Worm (Caenorhabditis elegans) whole organism, L4 larva: ENCODE results near the gene F40E10.5.

ENCODE experiments used
- F26F4.8 ChIP-seq: fragments of 200-800 bp; sonication (Bioruptor generic); conservative IDR thresholded peaks from 2 replicates; pipeline ENCODE4 v1.3.6; 2022; ENCODE audit warnings: missing genetic modification characterization, missing compliant biosample characterization
- F37D6.2 ChIP-seq: sonication (generic microtip); optimal IDR thresholded peaks from 2 replicates; lab custom pipeline; 2016; ENCODE audit warnings: mild to moderate bottlenecking, missing genetic modification characterization, missing compliant biosample characterization
- T26A8.4 ChIP-seq: fragments of 200-800 bp; sonication (Bioruptor generic); IDR thresholded peaks from 2 replicates; pipeline ENCODE4 v1.3.6; 2022; ENCODE audit warnings: missing genetic modification characterization, missing compliant biosample characterization
- Y5F2A.4 ChIP-seq: fragments of 200-800 bp; sonication (Bioruptor generic); optimal IDR thresholded peaks from 2 replicates; lab custom pipeline; 2018; ENCODE audit warnings: mild to moderate bottlenecking, missing genetic modification characterization, missing compliant biosample characterization
- ZK546.5 ChIP-seq, 2 experiments: sonication (generic microtip); optimal IDR thresholded peaks; 2 replicates each; lab custom pipeline; 2017; ENCODE audit warnings: missing biosample characterization in 2 of 2, missing genetic modification characterization in 2 of 2
- arid-1 ChIP-seq: fragments of 200-800 bp; sonication (Bioruptor generic); conservative IDR thresholded peaks from 2 replicates; pipeline ENCODE4 v1.3.6; 2022; ENCODE audit warnings: missing genetic modification reagents, missing genetic modification characterization, missing compliant biosample characterization
- ceh-28 ChIP-seq: fragments of 150-350 bp; optimal IDR thresholded peaks from 2 replicates; lab custom pipeline; 2014; ENCODE audit warnings: missing biosample characterization, missing genetic modification reagents, missing genetic modification characterization
- ceh-44 ChIP-seq: fragments of 200-800 bp; sonication (Bioruptor generic); IDR thresholded peaks from 2 replicates; pipeline ENCODE4 v1.3.6; 2022; ENCODE audit warnings: missing genetic modification reagents, missing genetic modification characterization, missing compliant biosample characterization
- ces-1 ChIP-seq: fragments of 150-350 bp; sonication (generic microtip); optimal IDR thresholded peaks from 4 replicates; lab custom pipeline; 2014; ENCODE audit warnings: missing biosample characterization, missing genetic modification reagents, missing genetic modification characterization
- ctbp-1 ChIP-seq: fragments of 200-800 bp; sonication (Bioruptor generic); IDR thresholded peaks from 2 replicates; pipeline ENCODE4 v1.3.6; 2022; ENCODE audit warnings: missing genetic modification reagents, missing genetic modification characterization, missing compliant biosample characterization
- daf-12 ChIP-seq: fragments of 150-350 bp; optimal IDR thresholded peaks from 2 replicates; lab custom pipeline; 2014; ENCODE audit warnings: missing biosample characterization, missing genetic modification reagents, missing genetic modification characterization
- daf-19 ChIP-seq: fragments of 200-800 bp; sonication (Bioruptor generic); conservative IDR thresholded peaks from 2 replicates; pipeline ENCODE4 v1.3.6; 2022; ENCODE audit warnings: missing genetic modification characterization, missing compliant biosample characterization
- dpl-1 ChIP-seq: fragments of 150-350 bp; optimal IDR thresholded peaks from 2 replicates; lab custom pipeline; 2014; ENCODE audit warnings: missing biosample characterization, missing genetic modification reagents, missing genetic modification characterization
- duxl-1 ChIP-seq: sonication (generic microtip); optimal IDR thresholded peaks from 2 replicates; lab custom pipeline; 2016; ENCODE audit warnings: mild to moderate bottlenecking, missing genetic modification characterization, moderate library complexity, missing compliant biosample characterization; ENCODE audit not compliant: poor library complexity
- egl-27 ChIP-seq: sonication (generic microtip); optimal IDR thresholded peaks from 3 replicates; lab custom pipeline; 2017; ENCODE audit warnings: missing biosample characterization, missing genetic modification reagents, missing genetic modification characterization
- fos-1 ChIP-seq: fragments of 150-350 bp; optimal IDR thresholded peaks from 2 replicates; lab custom pipeline; 2014; ENCODE audit warnings: missing biosample characterization, missing genetic modification characterization
- gei-8 ChIP-seq: fragments of 200-800 bp; sonication (Bioruptor generic); optimal IDR thresholded peaks from 2 replicates; lab custom pipeline; 2018; ENCODE audit warnings: mild to moderate bottlenecking, missing genetic modification characterization, missing compliant biosample characterization
- hif-1 ChIP-seq, 2 experiments: sonication (generic microtip); optimal IDR thresholded peaks; 2 replicates each; lab custom pipeline; 2016 to 2017; ENCODE audit warnings: missing compliant biosample characterization in 2 of 2, missing genetic modification characterization in 2 of 2, missing genetic modification reagents in 2 of 2, missing genotype in 2 of 2, mild to moderate bottlenecking in 1 of 2
- hlh-11 ChIP-seq: fragments of 200-800 bp; sonication (Bioruptor generic); optimal IDR thresholded peaks from 2 replicates; lab custom pipeline; 2018; ENCODE audit warnings: mild to moderate bottlenecking, missing genetic modification characterization, missing compliant biosample characterization
- hmg-1.1 ChIP-seq: fragments of 200-800 bp; sonication (Bioruptor generic); IDR thresholded peaks from 2 replicates; pipeline ENCODE4 v1.3.6; 2022; ENCODE audit warnings: missing genetic modification reagents, missing genetic modification characterization, missing compliant biosample characterization
- jun-1 ChIP-seq: fragments of 150-350 bp; optimal IDR thresholded peaks from 2 replicates; lab custom pipeline; 2014; ENCODE audit warnings: missing biosample characterization, missing genetic modification reagents, missing genetic modification characterization
- lin-1 ChIP-seq: fragments of 200-800 bp; sonication (Bioruptor generic); IDR thresholded peaks from 2 replicates; pipeline ENCODE4 v1.3.6; 2022; ENCODE audit warnings: missing genetic modification reagents, missing genetic modification characterization, missing compliant biosample characterization
- lsy-2 ChIP-seq, 2 experiments: fragments of 150-350 bp in 1 of 2; sonication (generic microtip) in 1 of 2; optimal IDR thresholded peaks; 2 replicates each; lab custom pipeline; 2014 to 2017; ENCODE audit warnings: missing biosample characterization in 2 of 2, missing genetic modification characterization in 2 of 2
- mdl-1 ChIP-seq, 2 experiments: fragments of 150-350 bp in 1 of 2; sonication (generic microtip) in 1 of 2; optimal IDR thresholded peaks; 2 replicates each; lab custom pipeline; 2014 to 2017; ENCODE audit warnings: missing biosample characterization in 2 of 2, missing genetic modification characterization in 2 of 2
- mep-1 ChIP-seq: fragments of 150-350 bp; sonication (generic microtip); optimal IDR thresholded peaks from 3 replicates; lab custom pipeline; 2014; ENCODE audit warnings: missing biosample characterization, missing genetic modification characterization
- mes-2 ChIP-seq: sonication (generic microtip); optimal IDR thresholded peaks from 2 replicates; lab custom pipeline; 2016; ENCODE audit warnings: missing genotype, mild to moderate bottlenecking, missing genetic modification characterization, missing compliant biosample characterization; ENCODE audit not compliant: poor library complexity, severe bottlenecking
- nhr-102 ChIP-seq: sonication (generic microtip); optimal IDR thresholded peaks from 2 replicates; lab custom pipeline; 2016; ENCODE audit warnings: mild to moderate bottlenecking, missing genetic modification characterization, moderate library complexity, missing compliant biosample characterization
- nhr-111 ChIP-seq: fragments of 200-800 bp; sonication (Bioruptor generic); optimal IDR thresholded peaks from 2 replicates; lab custom pipeline; 2018; ENCODE audit warnings: mild to moderate bottlenecking, missing genetic modification characterization, missing compliant biosample characterization
- nhr-25 ChIP-seq: sonication (generic microtip); optimal IDR thresholded peaks from 2 replicates; lab custom pipeline; 2017; ENCODE audit warnings: missing genetic modification characterization, mild to moderate bottlenecking, missing compliant biosample characterization, antibody characterized with exemption, moderate library complexity, borderline replicate concordance; ENCODE audit not compliant: insufficient read depth
- nhr-28 ChIP-seq: fragments of 150-350 bp; optimal IDR thresholded peaks from 2 replicates; lab custom pipeline; 2014; ENCODE audit warnings: missing biosample characterization, missing genetic modification characterization
- nhr-48 ChIP-seq: sonication (generic microtip); optimal IDR thresholded peaks from 2 replicates; lab custom pipeline; 2016; ENCODE audit warnings: mild to moderate bottlenecking, missing genetic modification characterization, missing compliant biosample characterization
- nhr-76 ChIP-seq: fragments of 150-350 bp; optimal IDR thresholded peaks from 2 replicates; lab custom pipeline; 2014; ENCODE audit warnings: missing biosample characterization, missing genetic modification characterization
- snpc-4 ChIP-seq: fragments of 150-350 bp; optimal IDR thresholded peaks from 2 replicates; lab custom pipeline; 2014; ENCODE audit warnings: missing biosample characterization, missing genetic modification characterization
- tag-97 ChIP-seq: fragments of 200-800 bp; sonication (Bioruptor generic); IDR thresholded peaks from 2 replicates; pipeline ENCODE4 v1.3.6; 2022; ENCODE audit warnings: missing genetic modification characterization, missing compliant biosample characterization
- tra-1 ChIP-seq: fragments of 200-800 bp; sonication (Bioruptor generic); IDR thresholded peaks from 2 replicates; pipeline ENCODE4 v1.3.6; 2022; ENCODE audit warnings: missing genetic modification reagents, missing genetic modification characterization, missing compliant biosample characterization
- unc-39 ChIP-seq: sonication (generic microtip); optimal IDR thresholded peaks from 2 replicates; lab custom pipeline; 2017; ENCODE audit warnings: missing biosample characterization, missing genetic modification characterization
- unc-62 ChIP-seq, 3 experiments: fragments of 150-350 bp in 1 of 3; sonication (generic microtip); optimal IDR thresholded peaks in 2 of 3; peaks in 1 of 3; 1 replicate in 1 of 3; 2 replicates in 2 of 3; lab custom pipeline; 2014 to 2017; ENCODE audit warnings: missing biosample characterization in 3 of 3, missing genetic modification characterization in 3 of 3, missing genetic modification reagents in 3 of 3, missing genotype in 1 of 3
- vab-7 ChIP-seq: fragments of 200-800 bp; sonication (Bioruptor generic); IDR thresholded peaks from 2 replicates; pipeline ENCODE4 v1.3.6; 2022; ENCODE audit warnings: missing genetic modification reagents, missing genetic modification characterization, missing compliant biosample characterization
- zag-1 ChIP-seq: fragments of 150-350 bp; optimal IDR thresholded peaks from 2 replicates; lab custom pipeline; 2014; ENCODE audit warnings: missing biosample characterization, missing genetic modification characterization
- zfp-2 ChIP-seq: sonication (generic microtip); optimal IDR thresholded peaks from 2 replicates; lab custom pipeline; 2016; ENCODE audit warnings: mild to moderate bottlenecking, missing genetic modification characterization, missing compliant biosample characterization
- zip-11 ChIP-seq: fragments of 200-800 bp; sonication (Bioruptor generic); IDR thresholded peaks from 2 replicates; pipeline ENCODE4 v1.3.6; 2022; ENCODE audit warnings: missing genetic modification characterization, missing compliant biosample characterization
- zip-2 ChIP-seq: fragments of 150-350 bp; optimal IDR thresholded peaks from 2 replicates; lab custom pipeline; 2014; ENCODE audit warnings: missing biosample characterization, missing genetic modification characterization
- ztf-11 ChIP-seq: fragments of 150-350 bp; optimal IDR thresholded peaks from 2 replicates; lab custom pipeline; 2014; ENCODE audit warnings: missing biosample characterization, missing genetic modification characterization

F40E10.5 gene

DNA sequence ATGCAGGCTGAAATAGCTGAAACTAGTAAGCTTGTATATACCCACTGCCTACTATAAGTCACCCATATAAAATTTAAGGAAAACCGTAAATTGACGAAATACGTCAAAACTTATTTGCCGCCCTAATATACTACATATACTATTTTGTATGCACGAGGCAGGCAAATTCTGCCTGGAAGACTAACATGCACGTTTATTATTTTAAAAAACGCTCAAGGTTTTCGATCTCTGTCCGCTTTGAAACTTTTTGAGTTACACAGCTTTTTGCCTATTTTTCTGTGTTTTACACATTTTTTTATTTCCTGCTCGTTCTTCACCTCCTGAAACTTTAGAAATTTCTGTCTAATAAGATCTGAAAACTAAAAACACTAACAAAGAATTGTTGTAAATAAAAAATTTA, 41.6 kb downstream of the F40E10.5 start (continued):
- TF ChIP-seq zip-2 (no peak), hlh-11 (tag; lab: Kevin White, UChicago) (no peak), zag-1 (no peak), lsy-2 (tag; optimal IDR thresholded peaks at IDR 0.05; lab: Kevin White, UChicago) (no peak), lin-1 (GFP tag; lab: Robert Waterston, UW) (no peak), mep-1 (tag; lab: Kevin White, UChicago) (no peak), nhr-102 (tag; lab: Kevin White, UChicago) (peak; percentile 59), unc-39 (tag; lab: Kevin White, UChicago) (no peak), tra-1 (GFP tag; lab: Robert Waterston, UW) (no peak), hmg-1.1 (GFP tag; lab: Robert Waterston, UW) (no peak), jun-1 (tag; lab: Kevin White, UChicago) (no peak), tag-97 (GFP tag; lab: Robert Waterston, UW) (no peak), nhr-28 (no peak), ZK546.5 (tag; optimal IDR thresholded peaks at IDR 0.05; lab: Kevin White, UChicago) (no peak), dpl-1 (GFP tag; lab: Kevin White, UChicago) (no peak), zip-11 (no peak), ztf-11 (tag; lab: Kevin White, UChicago) (no peak), duxl-1 (tag; lab: Kevin White, UChicago) (peak; percentile 22), fos-1 (no peak), mes-2 (no peak), daf-19 (no peak), egl-27 (tag; lab: Kevin White, UChicago) (no peak), nhr-25 (tag; lab: Kevin White, UChicago) (no peak), arid-1 (GFP tag; lab: Robert Waterston, UW) (no peak), ceh-44 (GFP tag; lab: Robert Waterston, UW) (no peak), nhr-76 (tag; lab: Kevin White, UChicago) (no peak), hif-1 (tag; optimal IDR thresholded peaks at IDR 0.05; lab: Kevin White, UChicago) (no peak), unc-62 (GFP tag; optimal IDR thresholded peaks at IDR 0.05 in 1 of 2; lab: Kevin White, UChicago) (no peak), unc-62 (tag; optimal IDR thresholded peaks at IDR 0.05; lab: Kevin White, UChicago) (no peak), mdl-1 (tag; optimal IDR thresholded peaks at IDR 0.05; lab: Kevin White, UChicago) (no peak), gei-8 (GFP tag; lab: Kevin White, UChicago) (no peak), nhr-48 (tag; lab: Kevin White, UChicago) (peak; percentile 9), ceh-28 (tag; lab: Kevin White, UChicago) (no peak), daf-12 (no peak), F26F4.8 (GFP tag; lab: Robert Waterston, UW) (no peak), zfp-2 (no peak), snpc-4 (tag; lab: Kevin White, UChicago) (no peak), ctbp-1 (no peak), ces-1 (GFP tag; lab: Kevin White, UChicago) (no peak), vab-7 (no peak), nhr-111 (GFP tag; lab: Kevin White, UChicago) (no peak), T26A8.4 (peak; percentile 82), Y5F2A.4 (no peak)

DNA sequence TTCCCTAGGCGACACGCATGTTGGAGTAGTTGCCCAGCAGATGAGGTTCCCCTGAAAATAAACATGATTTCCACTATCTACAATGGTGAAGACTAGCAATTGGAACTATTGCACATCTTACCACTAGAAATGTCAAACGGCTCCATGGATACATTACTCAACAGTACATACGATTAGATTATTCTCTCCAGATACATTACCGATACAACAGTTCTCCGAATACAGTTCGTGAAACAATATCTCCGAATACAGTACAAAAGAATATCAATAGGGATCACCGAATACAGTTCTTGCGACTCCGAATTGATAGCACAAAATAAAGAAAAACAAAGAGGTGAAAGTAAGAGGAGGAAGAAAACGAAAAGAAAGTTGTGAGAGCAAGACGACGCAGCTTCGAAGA, 42.2 kb downstream of the F40E10.5 start, which contains the start of gene C05G5.7:
Gene C05G5.7, minus strand, starts transcription at position 1 of the 400 bp plus-strand sequence.
- no peak for TF ChIP-seq F37D6.2 (tag; lab: Kevin White, UChicago)
- TF ChIP-seq duxl-1 (tag; lab: Kevin White, UChicago) = no peak
- peak in 1 of 2 experiments; percentile 97 for TF ChIP-seq unc-62 (GFP tag; optimal IDR thresholded peaks at IDR 0.05 in 1 of 2; lab: Kevin White, UChicago)
- no peak for TF ChIP-seq unc-62 (tag; optimal IDR thresholded peaks at IDR 0.05; lab: Kevin White, UChicago)
